Fruit fly (Drosophila melanogaster): ENCODE data around the gene mira.

The mira gene

DNA sequence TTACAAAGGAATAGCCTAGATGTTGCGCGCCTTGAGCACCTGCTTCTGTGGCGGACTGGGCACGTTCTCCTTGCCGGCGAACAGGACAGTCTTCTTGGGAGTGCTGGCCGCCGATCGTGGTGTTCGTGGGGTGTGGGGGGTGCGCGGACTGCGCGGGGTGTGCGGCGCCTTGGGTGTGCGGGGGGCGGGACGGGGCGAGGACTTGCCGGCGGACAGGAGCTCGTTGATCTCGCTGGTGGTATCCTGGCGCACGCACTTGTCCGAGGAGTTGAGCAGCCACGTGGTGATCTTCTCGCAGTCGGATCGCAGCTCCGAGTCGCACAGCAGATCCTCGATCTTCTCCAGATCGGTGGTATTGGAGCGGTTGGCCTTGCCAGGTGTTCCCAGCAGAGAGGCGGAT is 2.8 kb downstream of the mira start:
- TF ChIP-seq tj (GFP tag; optimal IDR thresholded peaks at IDR 0.05) (no peak), bab1 (GFP tag; optimal IDR thresholded peaks at IDR 0.05) (no peak), Clk (GFP tag; optimal IDR thresholded peaks at IDR 0.05) (no peak), CG7101 (tag; optimal IDR thresholded peaks at IDR 0.05) (no peak), Hr96 (GFP tag; optimal IDR thresholded peaks at IDR 0.05) (no peak), kay (GFP tag; ENCODE audit: borderline replicate concordance) (no peak)

dm6 chr3R:19930913-19931706 is 3.8 kb downstream of the mira start:
- TF ChIP-seq toe (GFP tag; optimal IDR thresholded peaks at IDR 0.05) (no peak), Crg-1 (GFP tag; optimal IDR thresholded peaks at IDR 0.05) (no peak), CG7101 (tag; optimal IDR thresholded peaks at IDR 0.05) (no peak), CG1620 (GFP tag; optimal IDR thresholded peaks at IDR 0.05) (no peak), ovo (GFP tag; optimal IDR thresholded peaks at IDR 0.05) (no peak), Hr96 (GFP tag; optimal IDR thresholded peaks at IDR 0.05) (no peak), CG7045 (GFP tag; optimal IDR thresholded peaks at IDR 0.05) (no peak), pad (GFP tag; optimal IDR thresholded peaks at IDR 0.05) (no peak), cic (GFP tag; optimal IDR thresholded peaks at IDR 0.05) (no peak), bab1 (GFP tag; optimal IDR thresholded peaks at IDR 0.05) (no peak), kay (GFP tag; ENCODE audit: borderline replicate concordance) (no peak)

DNA sequence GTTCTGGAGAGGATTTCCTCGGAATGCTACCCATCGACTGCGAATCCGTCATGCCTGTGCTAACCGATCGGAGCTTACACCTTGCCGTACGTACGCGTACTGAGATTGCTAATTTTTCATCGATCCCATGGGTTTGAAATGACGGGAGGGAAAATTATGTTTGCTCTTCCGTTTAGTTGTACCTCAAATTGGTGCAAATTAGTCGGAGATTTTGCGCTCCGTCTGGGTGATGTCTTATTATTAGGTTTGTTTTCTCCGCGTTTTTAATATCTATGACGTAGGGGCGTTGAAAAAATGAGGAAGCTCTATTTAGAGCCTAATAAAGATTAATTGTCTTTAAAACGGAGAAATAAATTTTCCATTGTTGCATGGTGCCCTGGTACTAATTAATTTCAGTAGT is 6.4 kb downstream of the mira start, which contains the start of gene CG4459:
Gene CG4459, minus strand, starts transcription at position 101 of the 400 bp plus-strand sequence.
- TF ChIP-seq pad (GFP tag; optimal IDR thresholded peaks at IDR 0.05) (no peak), tj (GFP tag; optimal IDR thresholded peaks at IDR 0.05) (no peak), ovo (GFP tag; optimal IDR thresholded peaks at IDR 0.05) (no peak), toe (GFP tag; optimal IDR thresholded peaks at IDR 0.05) (no peak), CG12768 (GFP tag; optimal IDR thresholded peaks at IDR 0.05) (no peak), Clk (GFP tag; optimal IDR thresholded peaks at IDR 0.05) (no peak), cic (GFP tag; optimal IDR thresholded peaks at IDR 0.05) (no peak), kay (GFP tag; ENCODE audit: borderline replicate concordance) (no peak), CG14711 (tag; optimal IDR thresholded peaks at IDR 0.05) (no peak), CG7101 (tag; optimal IDR thresholded peaks at IDR 0.05) (no peak)

- TF ChIP-seq CG11617 (GFP tag; optimal IDR thresholded peaks at IDR 0.05) (no peak), CG12768 (GFP tag; optimal IDR thresholded peaks at IDR 0.05) (no peak), Hr96 (GFP tag; optimal IDR thresholded peaks at IDR 0.05) (no peak), Clk (GFP tag; optimal IDR thresholded peaks at IDR 0.05) (no peak), Crg-1 (GFP tag; optimal IDR thresholded peaks at IDR 0.05) (no peak), Mnt (GFP tag; optimal IDR thresholded peaks at IDR 0.05) (no peak), cnc (optimal IDR thresholded peaks at IDR 0.05) (no peak), CG33017 (tag; optimal IDR thresholded peaks at IDR 0.05) (no peak), cic (GFP tag; optimal IDR thresholded peaks at IDR 0.05) (no peak), tj (GFP tag; optimal IDR thresholded peaks at IDR 0.05) (no peak), ovo (GFP tag; optimal IDR thresholded peaks at IDR 0.05) (no peak), CG1620 (GFP tag; optimal IDR thresholded peaks at IDR 0.05) (no peak), CG14711 (tag; optimal IDR thresholded peaks at IDR 0.05) (no peak), kay (GFP tag; ENCODE audit: borderline replicate concordance) (no peak), CG5204 (GFP tag; optimal IDR thresholded peaks at IDR 0.05) (no peak), toe (GFP tag; optimal IDR thresholded peaks at IDR 0.05) (no peak)
Measured at dm6 chr3R:19925271-19925670, 9.6 kb downstream of the mira start, which contains the start of gene CG4462. Gene CG4462, minus strand, starts transcription at chr3R:19925371.

dm6 chr3R:19924331-19924730 is 10.6 kb downstream of the mira start:
- no peak for TF ChIP-seq tj (GFP tag; optimal IDR thresholded peaks at IDR 0.05)
- TF ChIP-seq Clk (GFP tag; optimal IDR thresholded peaks at IDR 0.05): peak; percentile 40
- peak; percentile 71 for TF ChIP-seq ovo (GFP tag; optimal IDR thresholded peaks at IDR 0.05)
- TF ChIP-seq cic (GFP tag; optimal IDR thresholded peaks at IDR 0.05): peak; percentile 84
- TF ChIP-seq Crg-1 (GFP tag; optimal IDR thresholded peaks at IDR 0.05): peak; percentile 85
- peak; percentile 35 for TF ChIP-seq Mnt (GFP tag; optimal IDR thresholded peaks at IDR 0.05)
- TF ChIP-seq CG14711 (tag; optimal IDR thresholded peaks at IDR 0.05): peak; percentile 33
- peak; percentile 12 for TF ChIP-seq CG5204 (GFP tag; optimal IDR thresholded peaks at IDR 0.05)
- TF ChIP-seq pad (GFP tag; optimal IDR thresholded peaks at IDR 0.05): peak; percentile 43
- no peak for TF ChIP-seq cnc (optimal IDR thresholded peaks at IDR 0.05)
- TF ChIP-seq kay (GFP tag; ENCODE audit: borderline replicate concordance): peak; percentile 96
- TF ChIP-seq bab1 (GFP tag; optimal IDR thresholded peaks at IDR 0.05): no peak
- TF ChIP-seq CG1620 (GFP tag; optimal IDR thresholded peaks at IDR 0.05): peak; percentile 38
- peak; percentile 66 for TF ChIP-seq CG12768 (GFP tag; optimal IDR thresholded peaks at IDR 0.05)
- TF ChIP-seq toe (GFP tag; optimal IDR thresholded peaks at IDR 0.05): peak; percentile 75
- peak; percentile 54 for TF ChIP-seq CG11617 (GFP tag; optimal IDR thresholded peaks at IDR 0.05)
- peak; percentile 92 for TF ChIP-seq CG7045 (GFP tag; optimal IDR thresholded peaks at IDR 0.05)
- peak; percentile 79 for TF ChIP-seq CG7101 (tag; optimal IDR thresholded peaks at IDR 0.05)
- TF ChIP-seq Hr96 (GFP tag; optimal IDR thresholded peaks at IDR 0.05): peak; percentile 47
- TF ChIP-seq CG33017 (tag; optimal IDR thresholded peaks at IDR 0.05): peak; percentile 67

dm6 chr3R:19918207-19918606 is 16.7 kb downstream of the mira start, which contains the start of gene CG4770:
Gene CG4770, plus strand, starts transcription at chr3R:19918507.
- no peak for TF ChIP-seq CG12768 (GFP tag; optimal IDR thresholded peaks at IDR 0.05)
- no peak for TF ChIP-seq tj (GFP tag; optimal IDR thresholded peaks at IDR 0.05)
- TF ChIP-seq cnc (optimal IDR thresholded peaks at IDR 0.05): no peak
- TF ChIP-seq Mnt (GFP tag; optimal IDR thresholded peaks at IDR 0.05): no peak
- no peak for TF ChIP-seq CG11617 (GFP tag; optimal IDR thresholded peaks at IDR 0.05)
- no peak for TF ChIP-seq CG1620 (GFP tag; optimal IDR thresholded peaks at IDR 0.05)
- no peak for TF ChIP-seq CG14711 (tag; optimal IDR thresholded peaks at IDR 0.05)
- TF ChIP-seq CG7101 (tag; optimal IDR thresholded peaks at IDR 0.05): no peak
- no peak for TF ChIP-seq cic (GFP tag; optimal IDR thresholded peaks at IDR 0.05)
- TF ChIP-seq bab1 (GFP tag; optimal IDR thresholded peaks at IDR 0.05): no peak
- no peak for TF ChIP-seq pad (GFP tag; optimal IDR thresholded peaks at IDR 0.05)
- TF ChIP-seq kay (GFP tag; ENCODE audit: borderline replicate concordance): no peak
